Fruit fly (Drosophila melanogaster) whole organism, embryonic: ENCODE measurements around the gene Rpt6R.

ENCODE experiments used
- ATbp ChIP-seq: fragments of 200-800 bp; sonication (Bioruptor generic); optimal IDR thresholded peaks from 2 replicates; lab custom pipeline; 2017; ENCODE audit warnings: missing biosample characterization, mild to moderate bottlenecking, missing genetic modification characterization, missing genetic modification reagents
- Aef1 ChIP-seq: fragments of 200-800 bp; sonication (Bioruptor generic); IDR thresholded peaks from 3 replicates; pipeline ENCODE4 v1.3.6; 2022; ENCODE audit warnings: missing biosample characterization, missing genetic modification characterization
- B-H2 ChIP-seq: fragments of 200-800 bp; sonication (Bioruptor generic); optimal IDR thresholded peaks from 2 replicates; lab custom pipeline; 2018; ENCODE audit warnings: missing biosample characterization, mild to moderate bottlenecking, missing genetic modification characterization
- CG10209 ChIP-seq: fragments of 200-800 bp; sonication (Bioruptor generic); optimal IDR thresholded peaks from 3 replicates; lab custom pipeline; 2017; ENCODE audit warnings: missing biosample characterization, mild to moderate bottlenecking, missing genetic modification characterization, missing genetic modification reagents
- CG10654 ChIP-seq: fragments of 200-800 bp; sonication (Bioruptor generic); optimal IDR thresholded peaks from 2 replicates; lab custom pipeline; 2016; ENCODE audit warnings: missing biosample characterization, missing genetic modification characterization
- CG11085 ChIP-seq: fragments of 200-800 bp; sonication (Bioruptor generic); IDR thresholded peaks from 2 replicates; pipeline ENCODE4 v1.3.6; 2022; ENCODE audit warnings: missing biosample characterization, missing genetic modification characterization
- CG11723 ChIP-seq: fragments of 200-800 bp; sonication (Bioruptor generic); optimal IDR thresholded peaks from 2 replicates; lab custom pipeline; 2017; ENCODE audit warnings: missing biosample characterization, mild to moderate bottlenecking, missing genetic modification characterization
- CG1233 ChIP-seq: fragments of 200-800 bp; sonication (Bioruptor generic); optimal IDR thresholded peaks from 4 replicates; lab custom pipeline; 2018; ENCODE audit warnings: missing biosample characterization, mild to moderate bottlenecking, missing genetic modification characterization
- CG14050 ChIP-seq: fragments of 200-800 bp; sonication (Bioruptor generic); IDR thresholded peaks from 3 replicates; pipeline ENCODE4 v1.3.6; 2022; ENCODE audit warnings: missing biosample characterization, missing genetic modification characterization
- CG17328 ChIP-seq: fragments of 200-800 bp; sonication (Bioruptor generic); IDR thresholded peaks from 2 replicates; pipeline ENCODE4 v1.3.6; 2022; ENCODE audit warnings: missing biosample characterization, missing genetic modification characterization
- CG17568 ChIP-seq: fragments of 200-800 bp; sonication (Bioruptor generic); optimal IDR thresholded peaks from 2 replicates; lab custom pipeline; 2018; ENCODE audit warnings: missing biosample characterization, mild to moderate bottlenecking, missing genetic modification characterization, moderate library complexity
- CG1792 ChIP-seq: fragments of 200-800 bp; sonication (Bioruptor generic); optimal IDR thresholded peaks from 2 replicates; lab custom pipeline; 2016; ENCODE audit warnings: missing biosample characterization, missing genetic modification characterization
- CG18599 ChIP-seq: fragments of 200-800 bp; sonication (Bioruptor generic); optimal IDR thresholded peaks from 3 replicates; lab custom pipeline; 2017; ENCODE audit warnings: missing biosample characterization, missing genetic modification characterization, mild to moderate bottlenecking, moderate library complexity, missing genetic modification reagents
- CG2129 ChIP-seq: fragments of 200-800 bp; sonication (Bioruptor generic); IDR thresholded peaks from 2 replicates; pipeline ENCODE4 v1.3.6; 2022; ENCODE audit warnings: missing biosample characterization, missing genetic modification characterization; ENCODE audit not compliant: partially characterized antibody
- CG3065 ChIP-seq: fragments of 200-800 bp; sonication (Bioruptor generic); optimal IDR thresholded peaks from 2 replicates; lab custom pipeline; 2016; ENCODE audit warnings: missing biosample characterization, missing genetic modification characterization
- CG31224 ChIP-seq: fragments of 200-800 bp; sonication (Bioruptor generic); IDR thresholded peaks from 2 replicates; pipeline ENCODE4 v1.3.6; 2022; ENCODE audit warnings: missing biosample characterization, missing genetic modification characterization
- CG31388 ChIP-seq: fragments of 200-800 bp; sonication (Bioruptor generic); optimal IDR thresholded peaks from 2 replicates; lab custom pipeline; 2016; ENCODE audit warnings: missing biosample characterization, missing genetic modification characterization
- CG34422 ChIP-seq: fragments of 200-800 bp; sonication (Bioruptor generic); IDR thresholded peaks from 3 replicates; pipeline ENCODE4 v1.3.6; 2022; ENCODE audit warnings: missing biosample characterization, missing genetic modification characterization
- CG4282 ChIP-seq: fragments of 200-800 bp; sonication (Bioruptor generic); optimal IDR thresholded peaks from 2 replicates; lab custom pipeline; 2016; ENCODE audit warnings: missing biosample characterization, missing genetic modification characterization
- CG4730 ChIP-seq: fragments of 200-800 bp; sonication (Bioruptor generic); IDR thresholded peaks from 2 replicates; pipeline ENCODE4 v1.3.6; 2022; ENCODE audit warnings: missing biosample characterization, missing genetic modification characterization
- CG4854 ChIP-seq: fragments of 200-800 bp; sonication (Bioruptor generic); optimal IDR thresholded peaks from 2 replicates; lab custom pipeline; 2016; ENCODE audit warnings: missing biosample characterization, missing genetic modification characterization, inconsistent platforms
- CG5180 ChIP-seq: fragments of 200-800 bp; sonication (Bioruptor generic); optimal IDR thresholded peaks from 3 replicates; lab custom pipeline; 2017; ENCODE audit warnings: missing biosample characterization, missing genetic modification characterization, mild to moderate bottlenecking, moderate library complexity, missing genetic modification reagents
- CG9609 ChIP-seq: fragments of 200-800 bp; sonication (Bioruptor generic); optimal IDR thresholded peaks from 3 replicates; lab custom pipeline; 2016; ENCODE audit warnings: missing biosample characterization, missing genetic modification characterization
- Dip3 ChIP-seq: fragments of 200-800 bp; sonication (Bioruptor generic); optimal IDR thresholded peaks from 3 replicates; lab custom pipeline; 2016; ENCODE audit warnings: missing biosample characterization, missing genetic modification characterization
- Drgx ChIP-seq: fragments of 200-800 bp; sonication (Bioruptor generic); IDR thresholded peaks from 2 replicates; pipeline ENCODE4 v1.3.6; 2022; ENCODE audit warnings: missing biosample characterization, missing genetic modification characterization
- Eip74EF ChIP-seq, 2 experiments: fragments of 200-800 bp in 1 of 2; fragments of >200 bp in 1 of 2; sonication (Bioruptor generic) in 1 of 2; optimal IDR thresholded peaks; 2 replicates each; lab custom pipeline; 2017 to 2019; ENCODE audit warnings: missing biosample characterization in 2 of 2, missing genetic modification characterization in 2 of 2, mild to moderate bottlenecking in 1 of 2, moderate library complexity in 1 of 2
- HmgD ChIP-seq: fragments of 200-800 bp; sonication (Bioruptor generic); optimal IDR thresholded peaks from 3 replicates; lab custom pipeline; 2016; ENCODE audit warnings: missing biosample characterization, missing genetic modification characterization
- Hmx ChIP-seq: fragments of 200-800 bp; sonication (Bioruptor generic); optimal IDR thresholded peaks from 2 replicates; lab custom pipeline; 2016; ENCODE audit warnings: missing biosample characterization, missing genetic modification characterization
- NC2α ChIP-seq: fragments of 200-800 bp; sonication (Bioruptor generic); optimal IDR thresholded peaks from 2 replicates; lab custom pipeline; 2016; ENCODE audit warnings: missing biosample characterization, missing genetic modification characterization
- NC2β ChIP-seq: fragments of 200-800 bp; sonication (Bioruptor generic); optimal IDR thresholded peaks from 2 replicates; lab custom pipeline; 2016; ENCODE audit warnings: missing biosample characterization, missing genetic modification characterization
- NfI ChIP-seq: fragments of 200-800 bp; sonication (Bioruptor generic); optimal IDR thresholded peaks from 3 replicates; lab custom pipeline; 2018; ENCODE audit warnings: missing biosample characterization, mild to moderate bottlenecking, missing genetic modification characterization, moderate library complexity
- Six4 ChIP-seq: fragments of 200-800 bp; sonication (Bioruptor generic); optimal IDR thresholded peaks from 2 replicates; lab custom pipeline; 2016; ENCODE audit warnings: missing biosample characterization, missing genetic modification characterization
- Sry-δ ChIP-seq: fragments of 200-800 bp; sonication (Bioruptor generic); optimal IDR thresholded peaks from 2 replicates; lab custom pipeline; 2016; ENCODE audit warnings: missing biosample characterization, missing genetic modification characterization
- Taf1 ChIP-seq: fragments of 200-800 bp; sonication (Bioruptor generic); IDR thresholded peaks from 2 replicates; pipeline ENCODE4 v1.3.6; 2022; ENCODE audit warnings: missing biosample characterization, missing genetic modification characterization
- ab ChIP-seq: fragments of 200-800 bp; sonication (Bioruptor generic); optimal IDR thresholded peaks from 2 replicates; lab custom pipeline; 2016; ENCODE audit warnings: missing biosample characterization, missing genetic modification characterization
- ara ChIP-seq: fragments of 200-800 bp; sonication (Bioruptor generic); IDR thresholded peaks from 2 replicates; pipeline ENCODE4 v1.3.6; 2022; ENCODE audit warnings: missing biosample characterization, missing genetic modification characterization
- btn ChIP-seq: fragments of 200-800 bp; sonication (Bioruptor generic); optimal IDR thresholded peaks from 2 replicates; lab custom pipeline; 2016; ENCODE audit warnings: missing biosample characterization, missing genetic modification characterization
- chm ChIP-seq: fragments of 200-800 bp; sonication (Bioruptor generic); IDR thresholded peaks from 2 replicates; pipeline ENCODE4 v1.3.6; 2022; ENCODE audit warnings: missing biosample characterization, missing genetic modification characterization
- crc ChIP-seq: fragments of 200-800 bp; sonication (Bioruptor generic); optimal IDR thresholded peaks from 2 replicates; lab custom pipeline; 2016; ENCODE audit warnings: missing biosample characterization, missing genetic modification characterization
- dan ChIP-seq: fragments of 200-800 bp; sonication (Bioruptor generic); IDR thresholded peaks from 2 replicates; pipeline ENCODE4 v1.3.6; 2022; ENCODE audit warnings: missing biosample characterization, missing genetic modification characterization
- emc ChIP-seq: fragments of 200-800 bp; sonication (Bioruptor generic); optimal IDR thresholded peaks from 2 replicates; lab custom pipeline; 2016; ENCODE audit warnings: missing biosample characterization, missing genetic modification characterization
- ham ChIP-seq: fragments of 200-800 bp; sonication (Bioruptor generic); IDR thresholded peaks from 2 replicates; pipeline ENCODE4 v1.3.6; 2022; ENCODE audit warnings: missing biosample characterization, missing genetic modification characterization
- hth ChIP-seq: fragments of >200 bp; optimal IDR thresholded peaks from 2 replicates; lab custom pipeline; 2017; ENCODE audit warnings: inconsistent platforms
- lilli ChIP-seq: fragments of 200-800 bp; sonication (Bioruptor generic); optimal IDR thresholded peaks from 3 replicates; lab custom pipeline; 2016; ENCODE audit warnings: missing biosample characterization, missing genetic modification characterization
- ranshi ChIP-seq: fragments of 200-800 bp; sonication (Bioruptor generic); IDR thresholded peaks from 2 replicates; pipeline ENCODE4 v1.3.6; 2022; ENCODE audit warnings: missing biosample characterization, missing genetic modification characterization
- repo ChIP-seq: fragments of 200-800 bp; sonication (Bioruptor generic); optimal IDR thresholded peaks from 2 replicates; lab custom pipeline; 2016; ENCODE audit warnings: missing biosample characterization, missing genetic modification characterization
- run ChIP-seq: fragments of 200-800 bp; sonication (Bioruptor generic); optimal IDR thresholded peaks from 3 replicates; lab custom pipeline; 2018; ENCODE audit warnings: missing biosample characterization, mild to moderate bottlenecking, missing genetic modification characterization
- sc ChIP-seq, 3 experiments: fragments of >200 bp in 2 of 3; fragments of 200-800 bp in 1 of 3; sonication (Bioruptor generic) in 1 of 3; optimal IDR thresholded peaks; 2 replicates in 2 of 3; 3 replicates in 1 of 3; lab custom pipeline; 2017; ENCODE audit warnings: mild to moderate bottlenecking in 1 of 3, missing biosample characterization in 1 of 3, missing genetic modification characterization in 1 of 3, missing genetic modification reagents in 1 of 3
- ttk ChIP-seq: fragments of 200-800 bp; sonication (Bioruptor generic); IDR thresholded peaks from 2 replicates; pipeline ENCODE4 v2.1.2; 2022; ENCODE audit warnings: missing biosample characterization, missing genetic modification characterization
- unc-4 ChIP-seq: fragments of 200-800 bp; sonication (Bioruptor generic); IDR thresholded peaks from 2 replicates; pipeline ENCODE4 v1.3.6; 2022; ENCODE audit warnings: missing biosample characterization, missing genetic modification characterization; ENCODE audit not compliant: partially characterized antibody
- zf30C ChIP-seq: fragments of 200-800 bp; sonication (Bioruptor generic); optimal IDR thresholded peaks from 3 replicates; lab custom pipeline; 2018; ENCODE audit warnings: missing biosample characterization, mild to moderate bottlenecking, missing genetic modification characterization

Rpt6R gene

dm6 chr3R:30540196-30540595 lies 43.3 kb downstream of the Rpt6R start (continued):
- peak; percentile 89 for TF ChIP-seq CG31224 (GFP tag; lab: Robert Waterston, UW)
- TF ChIP-seq CG4730 (GFP tag; lab: Robert Waterston, UW): peak; percentile 92
- peak in 1 of 2 experiments; percentile 89 for TF ChIP-seq Eip74EF (GFP tag; optimal IDR thresholded peaks at IDR 0.05; lab: Kevin White, UChicago)
- TF ChIP-seq ttk (GFP tag; lab: Robert Waterston, UW): peak; percentile 90
- TF ChIP-seq CG11723: peak; percentile 78
- TF ChIP-seq CG2129 (GFP tag; lab: Robert Waterston, UW): no peak
- peak; percentile 79 for TF ChIP-seq ab (GFP tag; lab: Kevin White, UChicago)
- peak; percentile 74 for TF ChIP-seq run (tag; lab: Kevin White, UChicago)
- peak; percentile 83 for TF ChIP-seq ham (GFP tag; lab: Robert Waterston, UW)
- peak; percentile 89 for TF ChIP-seq CG3065
- peak; percentile 92 for TF ChIP-seq btn
- peak; percentile 94 for TF ChIP-seq ranshi (GFP tag; lab: Robert Waterston, UW)
- TF ChIP-seq Six4 (GFP tag; lab: Kevin White, UChicago): peak; percentile 93
- peak; percentile 85 for TF ChIP-seq Drgx (GFP tag; lab: Robert Waterston, UW)
- peak; percentile 48 for TF ChIP-seq Hmx (GFP tag; lab: Kevin White, UChicago)
- peak; percentile 90 for TF ChIP-seq ara (GFP tag; lab: Robert Waterston, UW)
- peak; percentile 92 for TF ChIP-seq ATbp
- peak; percentile 87 for TF ChIP-seq CG11085 (GFP tag; lab: Robert Waterston, UW)
- peak; percentile 91 for TF ChIP-seq CG14050 (GFP tag; lab: Robert Waterston, UW)
- TF ChIP-seq hth: no peak
- peak; percentile 78 for TF ChIP-seq NC2β (GFP tag; lab: Kevin White, UChicago)
- TF ChIP-seq sc (optimal IDR thresholded peaks at IDR 0.05; lab: Kevin White, UChicago): no peak
- TF ChIP-seq sc (GFP tag; optimal IDR thresholded peaks at IDR 0.05; lab: Kevin White, UChicago): peak; percentile 73
- TF ChIP-seq zf30C (GFP tag; lab: Kevin White, UChicago): peak; percentile 58
- TF ChIP-seq CG17568 (GFP tag; lab: Kevin White, UChicago): peak; percentile 84
- TF ChIP-seq CG18599 (GFP tag; lab: Kevin White, UChicago): peak; percentile 97
- TF ChIP-seq CG31388: peak; percentile 63
- peak; percentile 90 for TF ChIP-seq CG10209
- peak; percentile 87 for TF ChIP-seq CG1233 (GFP tag; lab: Kevin White, UChicago)
- peak; percentile 87 for TF ChIP-seq NC2α (GFP tag; lab: Kevin White, UChicago)
- TF ChIP-seq crc: peak; percentile 85
- peak; percentile 93 for TF ChIP-seq CG17328 (GFP tag; lab: Robert Waterston, UW)
- TF ChIP-seq HmgD (GFP tag; lab: Kevin White, UChicago): peak; percentile 87
- TF ChIP-seq CG4854 (GFP tag; lab: Kevin White, UChicago): peak; percentile 87
- TF ChIP-seq chm: peak; percentile 90
- TF ChIP-seq Dip3 (GFP tag; lab: Kevin White, UChicago): peak; percentile 85
- peak; percentile 91 for TF ChIP-seq repo (GFP tag; lab: Kevin White, UChicago)
- peak; percentile 81 for TF ChIP-seq Taf1 (GFP tag; lab: Robert Waterston, UW)
- TF ChIP-seq emc (GFP tag; lab: Kevin White, UChicago): peak; percentile 90
- TF ChIP-seq CG10654 (GFP tag; lab: Kevin White, UChicago): peak; percentile 93
- peak; percentile 94 for TF ChIP-seq lilli (GFP tag; lab: Kevin White, UChicago)
- peak; percentile 92 for TF ChIP-seq Aef1 (GFP tag; lab: Robert Waterston, UW)
- no peak for TF ChIP-seq unc-4 (GFP tag; lab: Robert Waterston, UW)
- TF ChIP-seq dan: peak; percentile 52; the same call in 1 of the 2 replicates
- peak; percentile 84 for TF ChIP-seq CG5180 (GFP tag; lab: Kevin White, UChicago)
- TF ChIP-seq CG9609 (GFP tag; lab: Kevin White, UChicago): peak; percentile 92
- TF ChIP-seq NfI (GFP tag; lab: Kevin White, UChicago): peak; percentile 94
- peak; percentile 66 for TF ChIP-seq Sry-δ
- peak; percentile 94 for TF ChIP-seq CG34422 (GFP tag; lab: Robert Waterston, UW)
- TF ChIP-seq CG4282 (GFP tag; lab: Kevin White, UChicago): peak; percentile 92
- TF ChIP-seq B-H2 (GFP tag; lab: Kevin White, UChicago): peak; percentile 93
- peak; percentile 92 for TF ChIP-seq CG1792 (GFP tag; lab: Kevin White, UChicago)
